Fruit fly (Drosophila melanogaster) whole organism, pupa: ENCODE results near the gene CG43678.
A peak's percentile ranks its signal among the peaks of the same experiment; 100 is the strongest.

Source experiments
- CG10348 ChIP-seq: fragments of 200-800 bp; sonication (Bioruptor generic); IDR thresholded peaks from 2 replicates; pipeline ENCODE4 v1.3.6; 2022; ENCODE audit warnings: missing biosample characterization, missing genetic modification characterization
- CG14655 ChIP-seq: fragments of 200-800 bp; sonication (Bioruptor generic); optimal IDR thresholded peaks from 3 replicates; lab custom pipeline; 2017; ENCODE audit warnings: mild to moderate bottlenecking, missing biosample characterization, missing genetic modification reagents, missing genetic modification characterization
- CG15710 ChIP-seq: fragments of 200-800 bp; sonication (Bioruptor generic); optimal IDR thresholded peaks from 2 replicates; lab custom pipeline; 2018; ENCODE audit warnings: missing biosample characterization, mild to moderate bottlenecking, missing genetic modification characterization, moderate library complexity
- CG17806 ChIP-seq: fragments of 200-800 bp; sonication (Bioruptor generic); optimal IDR thresholded peaks from 2 replicates; lab custom pipeline; 2018; ENCODE audit warnings: missing biosample characterization, mild to moderate bottlenecking, missing genetic modification characterization, moderate library complexity
- CG8159 ChIP-seq: fragments of 200-800 bp; sonication (Bioruptor generic); optimal IDR thresholded peaks from 3 replicates; lab custom pipeline; 2018; ENCODE audit warnings: missing biosample characterization, mild to moderate bottlenecking, missing genetic modification characterization, moderate library complexity
- CG9948 ChIP-seq: fragments of 200-800 bp; sonication (Bioruptor generic); optimal IDR thresholded peaks from 2 replicates; lab custom pipeline; 2018; ENCODE audit warnings: missing biosample characterization, mild to moderate bottlenecking, missing genetic modification characterization, moderate library complexity
- EcR ChIP-seq: fragments of 200-800 bp; sonication (Bioruptor generic); optimal IDR thresholded peaks from 3 replicates; lab custom pipeline; 2019; ENCODE audit warnings: missing biosample characterization, missing genetic modification characterization, mild to moderate bottlenecking, moderate library complexity, missing genetic modification reagents
- Ets98B ChIP-seq: fragments of 200-800 bp; sonication (Bioruptor generic); IDR thresholded peaks from 2 replicates; pipeline ENCODE4 v1.3.6; 2022; ENCODE audit warnings: missing biosample characterization, missing genetic modification characterization
- Pif1A ChIP-seq: fragments of 200-800 bp; sonication (Bioruptor generic); optimal IDR thresholded peaks from 3 replicates; lab custom pipeline; 2016; ENCODE audit warnings: missing biosample characterization, missing genetic modification characterization
- Snoo ChIP-seq: fragments of 200-800 bp; sonication (Bioruptor generic); optimal IDR thresholded peaks from 3 replicates; lab custom pipeline; 2017; ENCODE audit warnings: missing biosample characterization, mild to moderate bottlenecking, missing genetic modification characterization, inconsistent platforms
- fd96Ca ChIP-seq: fragments of 200-800 bp; sonication (Bioruptor generic); IDR thresholded peaks from 3 replicates; pipeline ENCODE4 v1.3.6; 2022; ENCODE audit warnings: missing biosample characterization, missing genetic modification characterization
- gl ChIP-seq: fragments of 200-800 bp; sonication (Bioruptor generic); optimal IDR thresholded peaks from 2 replicates; lab custom pipeline; 2018; ENCODE audit warnings: missing biosample characterization, mild to moderate bottlenecking, missing genetic modification characterization

dm6 chr3L:15007271-15007948 is 41.9 kb downstream of the CG43678 start:
- peak; percentile 39 for TF ChIP-seq CG17806 (tag; lab: Kevin White, UChicago)
- peak; percentile 37 for TF ChIP-seq Pif1A (GFP tag; lab: Kevin White, UChicago)
- peak; percentile 24 for TF ChIP-seq CG15710 (tag; lab: Kevin White, UChicago)
- TF ChIP-seq CG10348 (GFP tag; lab: Robert Waterston, UW) = no peak
- no peak for TF ChIP-seq Snoo (tag; lab: Kevin White, UChicago)
- no peak for TF ChIP-seq EcR (GFP tag; lab: Kevin White, UChicago)
- TF ChIP-seq CG8159 (tag; lab: Kevin White, UChicago) = peak; percentile 46
- TF ChIP-seq CG14655 (GFP tag; lab: Kevin White, UChicago) = peak; percentile 39
- TF ChIP-seq fd96Ca (GFP tag; lab: Robert Waterston, UW) = no peak
- TF ChIP-seq CG9948 = peak; percentile 46
- no peak for TF ChIP-seq Ets98B (GFP tag; lab: Robert Waterston, UW)
- TF ChIP-seq gl = no peak
